Worm (Caenorhabditis elegans) whole organism, L3 larva: ENCODE results near the gene str-188.

Experiments used
- ceh-28 ChIP-seq: fragments of 150-350 bp; optimal IDR thresholded peaks from 2 replicates; lab custom pipeline; 2014; ENCODE audit warnings: missing biosample characterization, missing genetic modification reagents, missing genetic modification characterization
- pha-4 ChIP-seq: fragments of 150-350 bp; optimal IDR thresholded peaks from 2 replicates; lab custom pipeline; 2014; ENCODE audit warnings: missing biosample characterization, missing genetic modification reagents, missing genetic modification characterization
- unc-62 ChIP-seq: fragments of 150-350 bp; sonication (generic microtip); optimal IDR thresholded peaks from 4 replicates; lab custom pipeline; 2014; ENCODE audit warnings: missing biosample characterization, missing genetic modification reagents, missing genetic modification characterization
- ztf-11 ChIP-seq: fragments of 150-350 bp; optimal IDR thresholded peaks from 2 replicates; lab custom pipeline; 2014; ENCODE audit warnings: missing biosample characterization, missing genetic modification characterization
- ztf-4 ChIP-seq: fragments of 150-350 bp; optimal IDR thresholded peaks from 2 replicates; lab custom pipeline; 2014; ENCODE audit warnings: missing biosample characterization, missing genetic modification characterization

DNA sequence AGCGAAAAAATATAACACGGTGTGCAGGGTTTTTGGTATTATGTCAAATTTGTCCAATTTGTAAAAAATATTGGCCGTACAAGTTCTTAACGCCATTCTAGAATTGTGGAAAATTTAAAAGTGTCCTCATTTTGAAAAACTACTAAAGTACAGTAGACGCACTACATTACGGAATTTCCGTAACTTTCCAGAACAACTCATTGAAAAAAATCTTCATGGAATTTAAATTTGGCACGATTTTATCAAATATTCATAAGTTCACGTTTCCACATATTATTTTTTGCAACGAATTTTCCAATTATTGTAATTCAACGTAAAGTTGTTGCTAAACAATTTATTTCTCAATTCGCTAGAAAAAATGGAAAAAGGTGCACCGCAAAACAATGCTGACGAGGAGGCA, 1.6 kb upstream of the str-188 start, which contains the start of gene F40F9.3:
- TF ChIP-seq ztf-11 (tag; lab: Kevin White, UChicago) (no peak), ceh-28 (tag; lab: Kevin White, UChicago) (no peak), ztf-4 (tag; lab: Kevin White, UChicago) (no peak), pha-4 (tag; lab: Kevin White, UChicago) (no peak), unc-62 (GFP tag; lab: Kevin White, UChicago) (no peak)
